Fruit fly (Drosophila melanogaster) whole organism, embryonic: ENCODE data around the gene Mtpalpha.

Source experiments
- CG13624 ChIP-seq: fragments of 200-800 bp; sonication (Bioruptor generic); optimal IDR thresholded peaks from 2 replicates; lab custom pipeline; 2016; ENCODE audit warnings: missing biosample characterization, missing genetic modification characterization
- CG14710 ChIP-seq: fragments of 200-800 bp; sonication (Bioruptor generic); optimal IDR thresholded peaks from 3 replicates; lab custom pipeline; 2019; ENCODE audit warnings: missing biosample characterization, mild to moderate bottlenecking, missing genetic modification characterization, moderate library complexity
- CG16863 ChIP-seq: fragments of 200-800 bp; sonication (Bioruptor generic); optimal IDR thresholded peaks from 3 replicates; lab custom pipeline; 2016; ENCODE audit warnings: missing biosample characterization, missing genetic modification characterization
- CG34376 ChIP-seq: fragments of 200-800 bp; sonication (Bioruptor generic); optimal IDR thresholded peaks from 2 replicates; lab custom pipeline; 2018; ENCODE audit warnings: missing biosample characterization, mild to moderate bottlenecking, missing genetic modification characterization
- Hsf ChIP-seq: fragments of 200-800 bp; sonication (Bioruptor generic); optimal IDR thresholded peaks from 3 replicates; lab custom pipeline; 2016; ENCODE audit warnings: missing biosample characterization, missing genetic modification characterization
- br ChIP-seq: fragments of >200 bp; optimal IDR thresholded peaks from 2 replicates; lab custom pipeline; 2017
- knrl ChIP-seq: fragments of 200-800 bp; sonication (Bioruptor generic); IDR thresholded peaks from 3 replicates; pipeline ENCODE4 v1.3.6; 2022; ENCODE audit warnings: missing biosample characterization, missing genetic modification characterization; ENCODE audit not compliant: partially characterized antibody
- slp2 ChIP-seq: fragments of 200-800 bp; sonication (Bioruptor generic); optimal IDR thresholded peaks from 2 replicates; lab custom pipeline; 2016; ENCODE audit warnings: missing biosample characterization, missing genetic modification characterization
- sr ChIP-seq: fragments of 200-800 bp; sonication (Bioruptor generic); IDR thresholded peaks from 3 replicates; pipeline ENCODE4 v1.3.6; 2022; ENCODE audit warnings: missing biosample characterization, missing genetic modification characterization
- stwl ChIP-seq: fragments of 200-800 bp; sonication (Bioruptor generic); optimal IDR thresholded peaks from 3 replicates; lab custom pipeline; 2018; ENCODE audit warnings: missing biosample characterization, mild to moderate bottlenecking, missing genetic modification characterization, moderate library complexity

DNA sequence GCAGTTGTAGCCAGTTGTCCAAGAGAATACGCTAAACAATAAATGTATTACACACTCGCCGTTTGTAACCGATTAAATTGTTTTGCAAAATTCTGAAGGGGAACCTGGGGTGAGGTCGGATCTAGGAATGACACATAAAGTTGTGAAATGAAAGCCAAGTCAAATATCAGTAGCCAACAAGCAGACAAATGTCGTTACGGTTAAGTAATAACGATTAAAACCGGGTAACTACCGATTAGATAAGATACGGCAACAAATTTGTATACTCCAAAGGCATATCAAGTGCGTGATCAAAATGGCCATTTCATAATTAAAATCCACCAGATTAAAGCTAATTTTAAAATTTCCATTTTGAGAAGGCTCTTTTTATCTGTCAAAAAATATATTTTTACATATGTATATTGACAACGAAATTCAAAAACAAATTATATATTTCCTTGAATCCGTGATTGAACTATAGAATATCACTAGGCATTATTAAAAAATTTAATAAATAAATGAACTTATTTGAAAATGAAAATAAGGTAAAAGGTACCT lies 39.5 kb upstream of the Mtpalpha start, which contains the start of gene GlcAT-S:
- TF ChIP-seq br (lab: Kevin White, UChicago) (no peak), stwl (tag; lab: Kevin White, UChicago) (no peak), Hsf (GFP tag; lab: Kevin White, UChicago) (no peak), CG16863 (GFP tag; lab: Kevin White, UChicago) (no peak), sr (no peak), slp2 (GFP tag; lab: Kevin White, UChicago) (no peak), CG13624 (GFP tag; lab: Kevin White, UChicago) (no peak), CG34376 (peak; percentile 86), knrl (GFP tag; lab: Robert Waterston, UW) (no peak), CG14710 (tag; lab: Kevin White, UChicago) (no peak)
